Worm (Caenorhabditis elegans) whole organism, L4 larva: ENCODE results near the gene F07F6.4.

Experiments
- fkh-10 ChIP-seq: fragments of 150-350 bp; optimal IDR thresholded peaks from 2 replicates; lab custom pipeline; 2014; ENCODE audit warnings: missing biosample characterization, missing genetic modification reagents, missing genetic modification characterization
- mes-2 ChIP-seq: sonication (generic microtip); optimal IDR thresholded peaks from 2 replicates; lab custom pipeline; 2016; ENCODE audit warnings: missing genotype, mild to moderate bottlenecking, missing genetic modification characterization, missing compliant biosample characterization; ENCODE audit not compliant: poor library complexity, severe bottlenecking

DNA sequence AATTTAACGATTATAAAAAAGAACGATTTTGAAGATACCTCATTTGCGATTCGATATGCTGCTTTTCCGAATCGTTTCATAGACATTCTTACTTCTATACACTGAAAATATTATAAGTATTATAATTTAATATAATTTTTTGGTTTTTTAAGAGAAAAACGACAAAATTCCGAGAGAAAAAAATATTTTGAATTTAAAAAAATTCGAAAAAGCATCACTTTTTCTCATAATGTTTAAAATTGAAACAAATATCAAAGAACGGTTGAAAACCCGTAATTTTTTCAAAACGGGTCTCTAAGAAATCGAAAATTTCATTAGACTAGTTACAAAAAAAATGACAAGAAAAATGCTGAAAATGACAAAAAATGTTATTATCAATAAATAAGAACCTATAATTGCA, 33.8 kb downstream of the F07F6.4 start, which contains the start of gene pink-1:
- no peak for TF ChIP-seq fkh-10 (GFP tag; lab: Kevin White, UChicago)
- TF ChIP-seq mes-2 (tag; lab: Kevin White, UChicago) = no peak
